Fruit fly (Drosophila melanogaster): ENCODE data around the gene spen.

Gene spen

dm6 chr2L:161453-162175 lies 2.8 kb downstream of the spen start (continued):
- no peak for TF ChIP-seq tx (GFP tag; optimal IDR thresholded peaks at IDR 0.05)
- TF ChIP-seq CG6813 (GFP tag; optimal IDR thresholded peaks at IDR 0.05) = peak; percentile 46
- TF ChIP-seq Fer1 (GFP tag; optimal IDR thresholded peaks at IDR 0.05) = peak; percentile 52
- TF ChIP-seq D (optimal IDR thresholded peaks at IDR 0.05) = peak; percentile 86
- no peak for TF ChIP-seq D (GFP tag; optimal IDR thresholded peaks at IDR 0.05)
- peak; percentile 3 for TF ChIP-seq schlank (tag; optimal IDR thresholded peaks at IDR 0.05)
- TF ChIP-seq HmgD (GFP tag; optimal IDR thresholded peaks at IDR 0.05) = peak; percentile 9
- peak; percentile 39 for TF ChIP-seq fd64A (GFP tag; optimal IDR thresholded peaks at IDR 0.05)
- TF ChIP-seq HmgZ (tag; optimal IDR thresholded peaks at IDR 0.05) = peak; percentile 9
- TF ChIP-seq HLHmδ (GFP tag; optimal IDR thresholded peaks at IDR 0.05) = peak; percentile 76
- peak in 1 of 2 experiments; percentile 99 for TF ChIP-seq tll (GFP tag; optimal IDR thresholded peaks at IDR 0.05)
- peak; percentile 5 for TF ChIP-seq CG12659 (GFP tag; optimal IDR thresholded peaks at IDR 0.05)
- TF ChIP-seq ftz-f1 (GFP tag; optimal IDR thresholded peaks at IDR 0.05) = peak; percentile 22
- peak; percentile 36 for TF ChIP-seq Xbp1 (GFP tag; optimal IDR thresholded peaks at IDR 0.05)
- peak; percentile 95 for TF ChIP-seq mirr (GFP tag; optimal IDR thresholded peaks at IDR 0.05)
- TF ChIP-seq CG2712 (tag; optimal IDR thresholded peaks at IDR 0.05) = peak; percentile 16
- peak; percentile 42 for TF ChIP-seq odd (GFP tag; optimal IDR thresholded peaks at IDR 0.05)
- no peak for TF ChIP-seq Vsx1 (GFP tag; optimal IDR thresholded peaks at IDR 0.05)
- TF ChIP-seq CG10147 (GFP tag; optimal IDR thresholded peaks at IDR 0.05) = peak; percentile 26
- peak; percentile 26 for TF ChIP-seq unpg (GFP tag; optimal IDR thresholded peaks at IDR 0.05)
- TF ChIP-seq CG7928 (GFP tag; optimal IDR thresholded peaks at IDR 0.05) = peak; percentile 16
- no peak for TF ChIP-seq CG6791 (GFP tag; IDR thresholded peaks at IDR 0.05; ENCODE audit: partially characterized antibody)
- TF ChIP-seq ash1 (GFP tag; optimal IDR thresholded peaks at IDR 0.05) = peak; percentile 26
- peak; percentile 48 for TF ChIP-seq HHEX (GFP tag; optimal IDR thresholded peaks at IDR 0.05)
- peak; percentile 12 for TF ChIP-seq salm (tag; optimal IDR thresholded peaks at IDR 0.05)
- TF ChIP-seq CG7987 (GFP tag; optimal IDR thresholded peaks at IDR 0.05) = peak; percentile 69
- TF ChIP-seq zen (tag; optimal IDR thresholded peaks at IDR 0.05) = peak; percentile 80
- no peak for TF ChIP-seq CG16779 (GFP tag; IDR thresholded peaks at IDR 0.05)
- peak; percentile 82 for TF ChIP-seq onecut (GFP tag; IDR thresholded peaks at IDR 0.05)
- TF ChIP-seq CG9437 (GFP tag; optimal IDR thresholded peaks at IDR 0.05) = peak; percentile 14
- no peak for TF ChIP-seq ato (GFP tag; IDR thresholded peaks at IDR 0.05; ENCODE audit: partially characterized antibody)
- TF ChIP-seq CG7786 (GFP tag; optimal IDR thresholded peaks at IDR 0.05) = peak; percentile 16
- TF ChIP-seq CG3281 (GFP tag; optimal IDR thresholded peaks at IDR 0.05) = peak; percentile 66
- no peak for TF ChIP-seq MESR4 (GFP tag; optimal IDR thresholded peaks at IDR 0.05)
- peak; percentile 69 for TF ChIP-seq sqz (GFP tag; optimal IDR thresholded peaks at IDR 0.05)
- TF ChIP-seq so (GFP tag; IDR thresholded peaks at IDR 0.05) = no peak
- peak; percentile 51 for TF ChIP-seq CG15696 (tag; optimal IDR thresholded peaks at IDR 0.05)
- peak in 1 of 2 experiments; percentile 62 for TF ChIP-seq Eip74EF (GFP tag; optimal IDR thresholded peaks at IDR 0.05)
- TF ChIP-seq Med (GFP tag) = peak; percentile 76
- peak; percentile 64 for TF ChIP-seq CG18599 (GFP tag; optimal IDR thresholded peaks at IDR 0.05)
- TF ChIP-seq ara (GFP tag; IDR thresholded peaks at IDR 0.05) = no peak
- peak; percentile 8 for TF ChIP-seq kah (GFP tag; optimal IDR thresholded peaks at IDR 0.05)
- peak; percentile 14 for TF ChIP-seq CG13296 (GFP tag; optimal IDR thresholded peaks at IDR 0.05)
- TF ChIP-seq sd (tag; optimal IDR thresholded peaks at IDR 0.05) = peak; percentile 98
- TF ChIP-seq CG12104 (GFP tag; optimal IDR thresholded peaks at IDR 0.05) = peak; percentile 44
- TF ChIP-seq Nf-YB (GFP tag; optimal IDR thresholded peaks at IDR 0.05) = peak; percentile 40
- no peak for TF ChIP-seq CG4854 (GFP tag; optimal IDR thresholded peaks at IDR 0.05)
- TF ChIP-seq CG1792 (GFP tag; optimal IDR thresholded peaks at IDR 0.05) = no peak
